Fruit fly (Drosophila melanogaster): ENCODE results near the gene CG32079.

dm6 chr3L:11004739-11005476 is 20.5 kb upstream of the CG32079 start:
- TF ChIP-seq CG11762 (GFP tag; optimal IDR thresholded peaks at IDR 0.05; ENCODE audit: insufficient read depth): no peak
- no peak for TF ChIP-seq Hr38 (GFP tag; optimal IDR thresholded peaks at IDR 0.05)
